Fruit fly (Drosophila melanogaster) whole organism, wandering third instar larva: ENCODE measurements around the gene CG14537.

ENCODE experiments used
- Abd-B ChIP-seq: fragments of >200 bp; optimal IDR thresholded peaks from 2 replicates; lab custom pipeline; 2017; ENCODE audit warnings: missing biosample characterization, missing genetic modification characterization
- CG32264 ChIP-seq: fragments of 200-800 bp; sonication (Bioruptor generic); optimal IDR thresholded peaks from 2 replicates; lab custom pipeline; 2016; ENCODE audit warnings: missing biosample characterization, missing genetic modification characterization
- CG9705 ChIP-seq: fragments of 200-800 bp; sonication (Bioruptor generic); optimal IDR thresholded peaks from 2 replicates; lab custom pipeline; 2018; ENCODE audit warnings: missing biosample characterization, mild to moderate bottlenecking, missing genetic modification characterization
- CrebA ChIP-seq: fragments of 200-800 bp; sonication (Bioruptor generic); optimal IDR thresholded peaks from 2 replicates; lab custom pipeline; 2016; ENCODE audit warnings: missing biosample characterization, mild to moderate bottlenecking, missing genetic modification characterization, borderline replicate concordance
- Dfd ChIP-seq: fragments of >200 bp; optimal IDR thresholded peaks from 2 replicates; lab custom pipeline; 2017; ENCODE audit warnings: missing biosample characterization, missing genetic modification characterization
- Dif ChIP-seq: fragments of 200-275, 200-300 bp; sonication (Bioruptor generic); optimal IDR thresholded peaks from 2 replicates; lab custom pipeline; 2018; ENCODE audit warnings: missing biosample characterization, missing genetic modification characterization; ENCODE audit not compliant: partially characterized antibody
- GATAd ChIP-seq: sonication (Bioruptor generic); optimal IDR thresholded peaks from 2 replicates; lab custom pipeline; 2016; ENCODE audit warnings: missing biosample characterization, missing genetic modification characterization
- HLH106 ChIP-seq: fragments of 200-800 bp; optimal IDR thresholded peaks from 3 replicates; lab custom pipeline; 2019; ENCODE audit warnings: missing biosample characterization, mild to moderate bottlenecking, missing genetic modification characterization, moderate library complexity
- Hnf4 ChIP-seq: fragments of 200-800 bp; sonication (Bioruptor generic); optimal IDR thresholded peaks from 2 replicates; lab custom pipeline; 2016; ENCODE audit warnings: missing biosample characterization, mild to moderate bottlenecking, missing genetic modification characterization
- Hr78 ChIP-seq: fragments of >200 bp; optimal IDR thresholded peaks from 2 replicates; lab custom pipeline; 2017; ENCODE audit warnings: missing biosample characterization, missing genetic modification characterization
- Hr83 ChIP-seq: fragments of 200-300 bp; sonication (Bioruptor generic); optimal IDR thresholded peaks from 2 replicates; lab custom pipeline; 2016; ENCODE audit warnings: missing biosample characterization, mild to moderate bottlenecking, missing genetic modification characterization, moderate library complexity; ENCODE audit not compliant: poor library complexity, severe bottlenecking
- Jra ChIP-seq: sonication (Bioruptor generic); optimal IDR thresholded peaks from 2 replicates; lab custom pipeline; 2016; ENCODE audit warnings: missing biosample characterization, missing genetic modification characterization
- Mio ChIP-seq: sonication (Bioruptor generic); optimal IDR thresholded peaks from 2 replicates; lab custom pipeline; 2016; ENCODE audit warnings: missing biosample characterization, missing genetic modification characterization
- Myc ChIP-seq: fragments of >200 bp; optimal IDR thresholded peaks from 2 replicates; lab custom pipeline; 2017
- N ChIP-seq: fragments of >200 bp; optimal IDR thresholded peaks from 2 replicates; lab custom pipeline; 2018; ENCODE audit warnings: missing biosample characterization, missing external identifiers, missing genetic modification characterization
- OdsH ChIP-seq: fragments of 200-800 bp; sonication (Bioruptor generic); optimal IDR thresholded peaks from 2 replicates; lab custom pipeline; 2016; ENCODE audit warnings: missing biosample characterization, mild to moderate bottlenecking, missing genetic modification characterization
- Rel ChIP-seq, 2 experiments: fragments of 200-800 bp; sonication (Bioruptor generic) in 1 of 2; optimal IDR thresholded peaks; 2 replicates in 1 of 2; 3 replicates in 1 of 2; lab custom pipeline; 2016 to 2019; ENCODE audit warnings: mild to moderate bottlenecking in 2 of 2, missing biosample characterization in 2 of 2, missing genetic modification characterization in 2 of 2, moderate library complexity in 1 of 2
- Sp1 ChIP-seq: fragments of 200-800 bp; sonication (Bioruptor generic); optimal IDR thresholded peaks from 3 replicates; lab custom pipeline; 2019; ENCODE audit warnings: missing biosample characterization, mild to moderate bottlenecking, missing genetic modification characterization, moderate library complexity
- Vsx2 ChIP-seq: fragments of 200-300, 225-300 bp; sonication (Bioruptor generic); optimal IDR thresholded peaks from 2 replicates; lab custom pipeline; 2018; ENCODE audit warnings: missing biosample characterization, missing genetic modification characterization; ENCODE audit not compliant: partially characterized antibody
- br ChIP-seq: fragments of 200-800 bp; sonication (Bioruptor generic); optimal IDR thresholded peaks from 2 replicates; lab custom pipeline; 2016; ENCODE audit warnings: missing biosample characterization, missing genetic modification characterization
- brk ChIP-seq: fragments of 200-800 bp; sonication (Bioruptor generic); optimal IDR thresholded peaks from 2 replicates; lab custom pipeline; 2016; ENCODE audit warnings: missing biosample characterization, mild to moderate bottlenecking, missing genetic modification characterization
- dl ChIP-seq, 2 experiments: fragments of 175-275, 200-275 bp in 1 of 2; fragments of 200-275 bp in 1 of 2; sonication (Bioruptor generic); optimal IDR thresholded peaks; lab custom pipeline; 2018; ENCODE audit warnings: mild to moderate bottlenecking in 2 of 2, missing biosample characterization in 2 of 2, missing genetic modification characterization in 2 of 2, moderate library complexity in 2 of 2; ENCODE audit not compliant: partially characterized antibody in 2 of 2, insufficient read depth in 1 of 2
- dmrt93B ChIP-seq: fragments of 200-800 bp; sonication (Bioruptor generic); optimal IDR thresholded peaks from 2 replicates; lab custom pipeline; 2018; ENCODE audit warnings: missing biosample characterization, mild to moderate bottlenecking, missing genetic modification characterization
- dsf ChIP-seq: sonication (Bioruptor generic); optimal IDR thresholded peaks from 2 replicates; lab custom pipeline; 2016; ENCODE audit warnings: missing biosample characterization, missing genetic modification characterization, borderline replicate concordance
- ey ChIP-seq: fragments of 200-800 bp; sonication (Bioruptor generic); optimal IDR thresholded peaks from 2 replicates; lab custom pipeline; 2016; ENCODE audit warnings: missing biosample characterization, missing genetic modification characterization
- foxo ChIP-seq, 2 experiments: fragments of 200-800 bp; sonication (Bioruptor generic); optimal IDR thresholded peaks; 2 replicates in 1 of 2; 3 replicates in 1 of 2; lab custom pipeline; 2016 to 2017; ENCODE audit warnings: missing biosample characterization in 2 of 2, missing genetic modification characterization in 2 of 2
- fru ChIP-seq: fragments of 200-800 bp; sonication (Bioruptor generic); optimal IDR thresholded peaks from 3 replicates; lab custom pipeline; 2016; ENCODE audit warnings: missing biosample characterization, mild to moderate bottlenecking, missing genetic modification characterization
- h ChIP-seq: fragments of 200-800 bp; sonication (Bioruptor generic); optimal IDR thresholded peaks from 3 replicates; lab custom pipeline; 2016; ENCODE audit warnings: missing biosample characterization, mild to moderate bottlenecking, missing genetic modification characterization
- jim ChIP-seq: fragments of 175-275, 200-325 bp; sonication (Bioruptor generic); optimal IDR thresholded peaks from 2 replicates; lab custom pipeline; 2016; ENCODE audit warnings: missing biosample characterization, mild to moderate bottlenecking, missing genetic modification characterization
- lola ChIP-seq: fragments of >200 bp; optimal IDR thresholded peaks from 2 replicates; lab custom pipeline; 2017; ENCODE audit warnings: missing biosample characterization, missing genetic modification characterization
- pan ChIP-seq: fragments of >200 bp; optimal IDR thresholded peaks from 2 replicates; lab custom pipeline; 2017
- psq ChIP-seq: fragments of 200-800 bp; sonication (Bioruptor generic); optimal IDR thresholded peaks from 3 replicates; lab custom pipeline; 2017; ENCODE audit warnings: missing biosample characterization, mild to moderate bottlenecking, missing genetic modification characterization, moderate library complexity
- rgr ChIP-seq: fragments of 200-800 bp; sonication (Bioruptor generic); optimal IDR thresholded peaks from 3 replicates; lab custom pipeline; 2016; ENCODE audit warnings: missing biosample characterization, mild to moderate bottlenecking, missing genetic modification characterization
- sage ChIP-seq: fragments of 200-800 bp; sonication (Bioruptor generic); optimal IDR thresholded peaks from 2 replicates; lab custom pipeline; 2016; ENCODE audit warnings: missing biosample characterization, mild to moderate bottlenecking, missing genetic modification characterization
- sv ChIP-seq: fragments of 200-800 bp; sonication (Bioruptor generic); optimal IDR thresholded peaks from 3 replicates; lab custom pipeline; 2016; ENCODE audit warnings: missing biosample characterization, missing genetic modification characterization
- tai ChIP-seq: sonication (Bioruptor generic); optimal IDR thresholded peaks from 2 replicates; lab custom pipeline; 2016; ENCODE audit warnings: missing biosample characterization, missing genetic modification characterization
- usp ChIP-seq: fragments of >200 bp; optimal IDR thresholded peaks from 2 replicates; lab custom pipeline; 2017; ENCODE audit warnings: missing biosample characterization, missing genetic modification characterization
- woc ChIP-seq: sonication (Bioruptor generic); optimal IDR thresholded peaks from 2 replicates; lab custom pipeline; 2016; ENCODE audit warnings: missing biosample characterization, mild to moderate bottlenecking, missing genetic modification characterization

Gene CG14537

DNA sequence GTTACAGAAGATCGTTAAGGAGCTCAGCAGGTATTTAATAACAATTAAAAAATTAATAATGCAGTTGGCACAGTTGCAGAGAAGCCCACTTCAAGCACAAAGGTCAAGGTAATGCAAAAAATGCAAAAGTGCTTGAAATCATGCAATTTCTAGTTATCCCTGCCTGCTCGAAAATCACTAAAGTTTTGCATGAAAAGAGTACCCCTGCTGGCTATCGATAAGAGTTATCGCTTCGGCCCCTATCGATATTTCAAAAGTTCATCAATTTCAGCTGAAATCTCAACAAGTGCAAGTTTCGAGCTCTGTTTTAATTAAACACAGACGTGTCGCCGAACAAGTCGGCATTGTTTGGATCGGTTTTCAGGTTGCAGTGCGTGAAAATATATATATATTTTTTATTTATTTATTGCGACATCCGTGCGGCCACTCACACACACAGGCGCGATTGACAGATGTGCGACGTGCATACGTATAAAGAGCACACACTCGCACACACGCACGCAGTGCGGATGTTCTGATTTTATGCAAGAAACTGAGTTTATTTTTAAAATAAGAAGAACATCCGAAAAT lies 18.9 kb upstream of the CG14537 start:
- no peak for TF ChIP-seq Hr78 (GFP tag; lab: Kevin White, UChicago)
- TF ChIP-seq Hr83 (GFP tag; lab: Kevin White, UChicago): peak; percentile 57
- no peak for TF ChIP-seq GATAd
- TF ChIP-seq psq (GFP tag; lab: Kevin White, UChicago): peak; percentile 22
- TF ChIP-seq woc (GFP tag; lab: Kevin White, UChicago): peak; percentile 42
- no peak for TF ChIP-seq Myc
- peak; percentile 60 for TF ChIP-seq Hnf4 (GFP tag; lab: Kevin White, UChicago)
- TF ChIP-seq CG9705 (GFP tag; lab: Kevin White, UChicago): no peak
- no peak for TF ChIP-seq Rel (GFP tag; optimal IDR thresholded peaks at IDR 0.05; lab: Kevin White, UChicago)
- peak; percentile 32 for TF ChIP-seq Rel (tag; optimal IDR thresholded peaks at IDR 0.05; lab: Kevin White, UChicago)
- no peak for TF ChIP-seq dl (GFP tag; optimal IDR thresholded peaks at IDR 0.05; lab: Kevin White, UChicago; ENCODE audit: insufficient read depth in 1 of 2, partially characterized antibody in 2 of 2)
- TF ChIP-seq h (GFP tag; lab: Kevin White, UChicago): peak; percentile 71
- TF ChIP-seq sv: peak; percentile 44
- TF ChIP-seq pan: no peak
- TF ChIP-seq fru (GFP tag; lab: Kevin White, UChicago): peak; percentile 51
- no peak for TF ChIP-seq brk (GFP tag; lab: Kevin White, UChicago)
- peak; percentile 49 for TF ChIP-seq Sp1 (GFP tag; lab: Kevin White, UChicago)
- peak; percentile 80 for TF ChIP-seq Vsx2
- TF ChIP-seq lola (GFP tag; lab: Kevin White, UChicago): no peak
- no peak for TF ChIP-seq N
- TF ChIP-seq OdsH: no peak
- TF ChIP-seq sage (GFP tag; lab: Kevin White, UChicago): peak; percentile 61
- peak; percentile 22 for TF ChIP-seq br (GFP tag; lab: Kevin White, UChicago)
- no peak for TF ChIP-seq CrebA (GFP tag; lab: Kevin White, UChicago)
- peak in 1 of 2 experiments; percentile 71 for TF ChIP-seq foxo (GFP tag; optimal IDR thresholded peaks at IDR 0.05; lab: Kevin White, UChicago)
- peak; percentile 45 for TF ChIP-seq Dif
- TF ChIP-seq ey (GFP tag; lab: Kevin White, UChicago): peak; percentile 52
- TF ChIP-seq tai (GFP tag; lab: Kevin White, UChicago): no peak
- TF ChIP-seq Dfd (GFP tag; lab: Kevin White, UChicago): no peak
- TF ChIP-seq jim (GFP tag; lab: Kevin White, UChicago): no peak
- TF ChIP-seq Abd-B: no peak
- peak; percentile 41 for TF ChIP-seq HLH106 (tag; lab: Kevin White, UChicago)
- no peak for TF ChIP-seq CG32264 (GFP tag; lab: Kevin White, UChicago)
- TF ChIP-seq rgr (GFP tag; lab: Kevin White, UChicago): peak; percentile 52

DNA sequence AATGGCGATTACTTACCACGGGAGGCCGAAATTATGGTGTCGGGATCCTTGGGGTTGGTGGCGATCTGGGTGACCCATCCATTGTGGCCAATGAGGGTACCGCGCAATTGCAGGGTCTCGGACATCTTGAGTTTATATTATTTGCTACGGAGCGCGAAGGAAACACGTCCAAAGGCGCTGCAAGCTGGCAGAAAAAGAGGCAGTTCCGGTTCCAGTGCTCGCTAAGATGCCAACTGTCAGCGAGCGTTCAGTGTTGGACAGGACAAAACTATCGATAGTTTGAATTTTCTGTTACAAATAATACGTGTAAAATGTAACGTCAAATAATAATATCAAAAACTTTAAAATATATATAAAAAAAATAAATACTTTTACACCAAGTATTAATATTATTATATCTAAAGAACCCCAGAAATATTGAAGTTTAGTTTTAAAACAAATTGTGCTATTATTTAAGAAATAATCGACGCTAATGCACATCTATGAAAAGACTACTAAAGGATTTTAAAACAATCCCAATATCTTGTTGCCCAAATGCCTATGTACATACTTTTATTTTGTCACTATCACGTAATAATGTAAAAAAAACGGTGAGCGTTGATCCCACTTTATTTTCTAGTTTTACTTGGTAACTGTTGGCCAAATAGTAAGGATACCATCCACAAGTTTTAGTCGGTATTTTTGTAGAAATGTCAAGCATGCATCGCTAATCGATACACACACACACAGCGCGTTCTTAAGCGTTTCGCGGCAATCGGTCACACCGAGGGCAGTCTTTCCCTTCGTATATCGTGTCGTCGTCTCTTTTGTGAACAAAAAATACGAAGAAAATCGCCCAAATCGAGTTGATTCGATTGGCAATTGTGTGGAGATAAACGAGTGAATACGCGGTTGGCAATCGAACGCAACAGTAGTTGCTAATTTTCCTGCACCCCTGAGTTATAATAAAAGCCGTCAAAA lies 12.9 kb upstream of the CG14537 start, which contains the start of the genes Rack1 and mts:
Gene Rack1, minus strand, starts transcription at position 271 of the 960 bp plus-strand sequence.
Gene mts, plus strand, starts transcription at position 606 of the 960 bp plus-strand sequence.
- TF ChIP-seq pan: no peak
- peak; percentile 71 for TF ChIP-seq sv
- peak; percentile 67 for TF ChIP-seq brk (GFP tag; lab: Kevin White, UChicago)
- peak; percentile 83 for TF ChIP-seq CG9705 (GFP tag; lab: Kevin White, UChicago)
- TF ChIP-seq br (GFP tag; lab: Kevin White, UChicago): peak; percentile 80
- peak; percentile 81 for TF ChIP-seq h (GFP tag; lab: Kevin White, UChicago)
- TF ChIP-seq Vsx2: no peak
- TF ChIP-seq dsf (GFP tag; lab: Kevin White, UChicago): peak; percentile 29
- TF ChIP-seq Dif: peak; percentile 68
- TF ChIP-seq N: no peak
- peak; percentile 50 for TF ChIP-seq Myc
- TF ChIP-seq dmrt93B (GFP tag; lab: Kevin White, UChicago): peak; percentile 83
- TF ChIP-seq Hnf4 (GFP tag; lab: Kevin White, UChicago): peak; percentile 89
- TF ChIP-seq Rel (GFP tag; optimal IDR thresholded peaks at IDR 0.05; lab: Kevin White, UChicago): no peak
- TF ChIP-seq Rel (tag; optimal IDR thresholded peaks at IDR 0.05; lab: Kevin White, UChicago): peak; percentile 62
- peak; percentile 67 for TF ChIP-seq fru (GFP tag; lab: Kevin White, UChicago)
- TF ChIP-seq sage (GFP tag; lab: Kevin White, UChicago): peak; percentile 71
- no peak for TF ChIP-seq jim (GFP tag; lab: Kevin White, UChicago)
- peak; percentile 79 for TF ChIP-seq Jra
- peak; percentile 26 for TF ChIP-seq CG32264 (GFP tag; lab: Kevin White, UChicago)
- TF ChIP-seq dl (GFP tag; optimal IDR thresholded peaks at IDR 0.05; lab: Kevin White, UChicago; ENCODE audit: insufficient read depth in 1 of 2, partially characterized antibody in 2 of 2): no peak
- TF ChIP-seq rgr (GFP tag; lab: Kevin White, UChicago): peak; percentile 92
- TF ChIP-seq woc (GFP tag; lab: Kevin White, UChicago): peak; percentile 34
- TF ChIP-seq Hr83 (GFP tag; lab: Kevin White, UChicago): peak; percentile 98
- peak; percentile 85 for TF ChIP-seq Sp1 (GFP tag; lab: Kevin White, UChicago)
- no peak for TF ChIP-seq CrebA (GFP tag; lab: Kevin White, UChicago)
- peak in 1 of 2 experiments; percentile 65 for TF ChIP-seq foxo (GFP tag; optimal IDR thresholded peaks at IDR 0.05; lab: Kevin White, UChicago)
- peak; percentile 74 for TF ChIP-seq Mio (GFP tag; lab: Kevin White, UChicago)
- no peak for TF ChIP-seq usp (GFP tag; lab: Kevin White, UChicago)
- no peak for TF ChIP-seq GATAd
- no peak for TF ChIP-seq Abd-B
- TF ChIP-seq psq (GFP tag; lab: Kevin White, UChicago): peak; percentile 61
- peak; percentile 72 for TF ChIP-seq OdsH
- peak; percentile 79 for TF ChIP-seq HLH106 (tag; lab: Kevin White, UChicago)
- no peak for TF ChIP-seq lola (GFP tag; lab: Kevin White, UChicago)
- TF ChIP-seq Dfd (GFP tag; lab: Kevin White, UChicago): no peak
- no peak for TF ChIP-seq tai (GFP tag; lab: Kevin White, UChicago)
- peak; percentile 38 for TF ChIP-seq ey (GFP tag; lab: Kevin White, UChicago)
- no peak for TF ChIP-seq Hr78 (GFP tag; lab: Kevin White, UChicago)
